Fruit fly (Drosophila melanogaster) ovary, adult (tissue): ENCODE data around the gene CG31820.

ENCODE experiments used
- CG17801 ChIP-seq: fragments of 200-800 bp; optimal IDR thresholded peaks from 2 replicates; lab custom pipeline; 2019; ENCODE audit warnings: missing biosample characterization, mild to moderate bottlenecking, missing genetic modification characterization, moderate library complexity; ENCODE audit not compliant: partially characterized antibody

The CG31820 gene

DNA sequence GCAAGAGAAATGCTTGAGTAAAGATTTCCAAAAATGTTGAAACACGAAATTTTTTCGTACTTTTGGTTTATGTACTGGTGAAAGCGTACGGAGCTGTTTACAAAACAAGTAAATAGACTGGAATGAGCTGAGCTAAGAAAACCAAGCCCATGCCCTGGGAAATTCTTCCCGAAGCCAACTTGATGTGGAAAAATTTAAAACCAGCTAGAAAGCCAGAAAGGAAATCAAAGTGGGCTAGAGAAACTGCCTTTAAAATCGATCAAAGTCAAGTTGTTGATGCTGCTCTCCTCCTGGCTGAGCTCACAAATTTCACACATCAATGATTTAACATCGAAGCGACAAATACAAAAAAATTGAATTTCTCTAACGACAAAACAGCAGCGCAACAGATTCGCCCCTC lies at the start of gene CG31820:
TSS of gene CG31820 (minus strand) at position 101 of the 400 bp plus-strand sequence.
- TF ChIP-seq CG17801 (GFP tag; lab: Kevin White, UChicago), result no peak

DNA sequence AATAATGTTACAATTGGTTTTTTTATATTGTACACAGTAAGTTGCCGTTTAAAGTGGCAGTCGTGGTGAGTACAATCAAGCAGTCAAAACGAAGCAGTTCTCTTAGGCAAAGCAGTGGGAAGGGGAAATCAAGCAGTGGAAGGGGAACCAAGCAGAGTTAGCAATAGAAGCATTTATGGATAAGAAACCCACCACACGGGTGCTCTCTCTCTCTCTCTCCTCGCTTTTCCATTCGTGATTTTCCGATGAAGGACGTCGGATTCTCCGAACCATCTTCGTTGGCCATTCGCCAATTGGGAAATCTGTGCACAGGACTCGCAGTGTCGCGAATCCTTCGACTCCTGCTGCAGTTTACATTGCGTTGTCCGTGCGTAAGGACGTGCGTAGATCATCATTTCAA lies 43.6 kb upstream of the CG31820 start, which contains the start of gene beat-Ia:
TSS of gene beat-Ia (plus strand) at position 319 of the 400 bp plus-strand sequence.
- TF ChIP-seq CG17801 (GFP tag; lab: Kevin White, UChicago), result no peak

DNA sequence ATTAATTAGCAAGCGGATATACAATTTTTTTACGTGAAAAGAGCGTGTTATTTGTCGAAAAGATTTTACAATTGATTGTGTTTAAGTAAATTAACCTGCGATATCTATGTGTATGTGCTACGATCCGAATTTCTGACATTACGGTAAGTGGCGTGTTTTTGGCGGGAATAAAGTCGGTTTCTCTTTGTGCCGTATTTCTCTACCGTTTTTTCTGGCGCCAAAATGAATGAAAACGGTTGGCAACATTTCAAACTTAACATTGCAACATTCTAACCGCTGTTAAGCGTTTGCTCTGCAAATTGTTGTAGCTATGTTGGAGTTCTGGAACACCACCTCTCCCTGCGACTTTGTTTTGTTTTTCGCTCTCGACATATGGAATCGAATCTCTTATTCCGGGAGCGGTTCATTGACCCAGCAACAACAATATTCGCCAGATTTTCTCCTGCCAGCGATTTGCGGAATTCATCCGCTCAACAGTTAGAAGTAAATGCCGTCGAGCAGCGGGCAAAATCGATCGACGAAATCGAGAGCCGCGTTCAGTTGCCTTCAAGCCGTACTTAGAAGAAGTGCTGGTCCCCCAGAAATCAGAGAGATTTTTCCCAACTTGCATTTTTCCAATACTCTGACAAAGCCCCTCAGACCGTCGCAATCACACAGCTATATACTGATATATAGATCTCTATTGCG lies 36.4 kb upstream of the CG31820 start:
- TF ChIP-seq CG17801 (GFP tag; lab: Kevin White, UChicago), result no peak

DNA sequence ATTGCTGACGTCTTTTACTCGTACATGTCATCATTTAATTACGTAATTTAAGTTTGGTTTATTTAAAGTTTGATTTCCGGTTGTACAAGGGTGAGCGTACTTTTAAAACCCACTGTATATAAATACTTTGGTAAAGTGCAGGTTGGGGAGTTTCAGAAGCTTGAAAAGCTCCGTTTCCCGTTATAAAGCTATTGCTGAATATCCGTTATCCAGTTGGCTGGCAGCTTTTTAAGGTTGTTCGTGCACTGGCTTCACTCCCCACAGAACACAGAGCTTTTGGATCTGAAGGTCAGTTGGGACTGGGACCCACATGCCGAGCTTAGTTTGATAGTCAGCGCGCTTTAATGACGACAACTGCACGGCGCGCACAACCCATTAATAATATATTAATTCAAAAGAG lies 35.6 kb upstream of the CG31820 start, which contains the start of the genes BicC and CG45084:
TSS of gene BicC (plus strand) at position 321 of the 400 bp plus-strand sequence.
TSS of gene CG45084 (plus strand) at position 321 of the 400 bp plus-strand sequence.
- TF ChIP-seq CG17801 (GFP tag; lab: Kevin White, UChicago), result no peak

DNA sequence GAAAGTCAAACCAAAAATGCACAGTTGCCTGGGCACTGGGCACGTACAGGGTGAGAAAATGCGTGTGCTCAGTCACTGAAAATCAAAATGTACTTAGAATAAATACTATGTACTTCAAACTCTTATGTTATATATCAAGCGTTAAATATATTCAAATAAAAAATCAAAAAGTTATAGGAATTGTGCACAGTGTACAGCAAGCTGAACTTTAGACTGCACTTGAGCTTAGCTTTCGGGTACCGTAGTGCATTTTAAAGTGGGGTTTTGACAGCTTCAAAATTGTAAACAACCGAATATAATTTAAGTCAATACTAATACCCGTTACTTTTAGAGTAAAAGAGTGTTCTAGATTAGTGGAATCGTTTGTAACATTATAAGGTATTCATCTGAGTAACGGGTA lies 34.2 kb upstream of the CG31820 start:
- TF ChIP-seq CG17801 (GFP tag; lab: Kevin White, UChicago), result peak; percentile 58

DNA sequence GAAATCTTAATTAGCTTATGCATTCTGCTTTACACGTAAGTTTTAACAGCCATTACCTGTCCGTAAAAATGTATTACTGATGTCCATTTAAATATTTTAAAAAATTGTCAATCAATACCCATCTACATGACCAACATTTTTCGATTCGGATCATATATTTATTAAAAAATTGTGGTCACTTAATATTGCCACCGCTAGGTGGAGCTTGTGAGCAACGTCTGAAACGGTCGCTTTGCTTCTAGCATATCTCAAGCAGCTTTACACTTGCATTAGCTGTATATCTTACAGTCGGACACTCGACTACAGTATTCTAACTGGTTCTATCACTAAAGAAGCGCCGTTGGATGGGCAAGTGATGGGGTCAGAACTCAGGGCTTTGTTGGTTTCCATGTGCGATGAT lies 20.6 kb upstream of the CG31820 start:
- no peak for TF ChIP-seq CG17801 (GFP tag; lab: Kevin White, UChicago)

DNA sequence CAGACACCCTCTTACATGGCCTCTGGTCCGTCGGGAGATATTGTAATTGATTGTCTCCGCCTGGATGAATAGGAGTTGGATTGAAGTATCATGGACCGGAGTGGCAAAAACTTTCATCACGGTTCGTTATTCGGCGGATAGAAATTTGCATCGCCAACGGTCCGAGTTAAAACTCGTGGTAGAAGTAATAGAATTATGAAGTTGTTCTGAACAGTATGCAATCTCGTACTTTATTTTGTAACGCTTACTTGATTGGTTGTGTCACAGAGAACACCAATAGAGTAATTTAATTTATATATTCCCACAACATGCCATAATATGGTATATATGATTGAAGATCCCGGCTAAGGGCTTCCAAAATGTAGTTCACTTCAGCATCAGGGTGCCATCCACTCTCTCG lies 2.1 kb downstream of the CG31820 start, which contains the start of the genes CG13245 and CG43816:
TSS of gene CG13245 (plus strand) at position 301 of the 400 bp plus-strand sequence.
TSS of gene CG43816 (plus strand) at position 301 of the 400 bp plus-strand sequence.
- no peak for TF ChIP-seq CG17801 (GFP tag; lab: Kevin White, UChicago)

DNA sequence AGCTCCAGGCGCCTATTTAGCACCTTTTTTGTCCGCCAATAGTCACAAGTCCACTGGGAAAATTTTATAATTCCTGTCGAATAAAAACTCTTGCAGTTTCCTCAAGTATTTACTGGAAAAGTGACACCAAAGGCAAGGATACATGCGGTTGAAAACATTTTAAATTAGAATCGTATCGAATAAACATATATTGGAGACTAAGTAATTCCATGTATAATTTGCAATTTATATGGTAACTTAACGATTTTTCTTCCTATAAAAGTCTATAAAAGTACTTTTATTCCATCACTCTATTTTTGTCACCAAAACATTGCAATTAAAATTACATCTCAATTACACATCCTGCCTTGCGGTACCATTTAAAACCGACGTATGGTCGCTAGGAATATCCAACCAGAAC lies 2.5 kb downstream of the CG31820 start, which contains the start of gene CG34167:
TSS of gene CG34167 (minus strand) at position 101 of the 400 bp plus-strand sequence.
- no peak for TF ChIP-seq CG17801 (GFP tag; lab: Kevin White, UChicago)

DNA sequence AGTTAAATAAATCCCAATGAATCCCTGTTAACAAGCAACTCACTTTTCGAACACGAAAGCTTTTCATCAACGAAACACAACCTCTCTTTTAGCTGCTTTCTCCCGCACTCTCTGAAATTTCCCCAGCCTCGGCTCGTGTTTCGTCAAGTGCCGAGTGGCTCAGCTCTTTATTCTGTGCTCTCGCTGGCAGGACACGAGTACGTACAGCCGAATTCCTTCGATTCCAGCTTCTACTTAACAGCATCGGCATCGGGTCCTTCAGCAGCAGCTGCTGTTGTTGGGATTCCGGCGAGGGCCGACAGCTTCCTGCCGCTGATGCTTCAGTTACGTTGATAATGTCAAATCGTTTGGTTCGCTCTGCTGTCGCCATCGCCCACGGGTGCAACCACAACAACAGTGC lies 5.9 kb downstream of the CG31820 start, which contains the start of gene beat-Ic:
TSS of gene beat-Ic (plus strand) at position 93 of the 400 bp plus-strand sequence.
- no peak for TF ChIP-seq CG17801 (GFP tag; lab: Kevin White, UChicago)

DNA sequence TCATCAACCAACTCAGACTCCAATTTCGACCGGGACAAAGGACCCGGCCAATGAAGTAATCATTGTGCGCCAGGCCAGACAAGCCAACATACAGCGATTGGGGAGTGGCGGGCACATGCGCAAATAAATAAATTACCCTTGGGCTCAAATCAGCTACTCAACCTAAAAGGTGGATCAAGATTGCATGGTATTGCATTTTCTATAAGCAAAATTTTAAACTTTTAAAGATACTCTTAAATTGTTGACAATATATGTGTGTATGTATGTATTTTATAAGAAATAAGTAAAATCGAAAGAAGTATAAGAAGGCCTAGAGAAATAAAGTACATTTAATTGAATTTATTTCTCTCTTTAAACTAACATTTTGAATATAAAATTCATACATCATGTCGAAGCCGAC lies 26.9 kb downstream of the CG31820 start, which contains the start of gene CG10839:
TSS of gene CG10839 (plus strand) at position 301 of the 400 bp plus-strand sequence.
- no peak for TF ChIP-seq CG17801 (GFP tag; lab: Kevin White, UChicago)

DNA sequence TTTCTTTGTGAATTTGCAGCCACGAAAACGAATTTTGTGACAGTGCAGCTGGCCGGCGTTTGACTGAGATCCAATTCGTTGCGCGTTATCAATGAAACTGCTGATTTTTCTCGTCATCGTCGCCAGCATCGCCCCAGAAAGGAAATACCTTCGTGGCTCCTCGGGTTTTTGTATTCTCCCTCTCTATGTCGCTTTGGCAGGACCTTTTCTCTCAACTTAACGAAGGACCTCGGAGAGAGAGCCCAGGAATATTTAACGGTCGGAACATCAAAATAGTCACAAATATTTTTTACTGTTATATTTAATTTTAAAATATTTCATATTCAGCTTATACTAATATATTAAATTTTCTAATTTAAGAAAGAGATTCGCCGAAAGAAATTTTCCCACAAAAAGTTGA lies 43.7 kb downstream of the CG31820 start, which contains the start of gene beat-Ib:
TSS of gene beat-Ib (minus strand) at position 101 of the 400 bp plus-strand sequence.
- TF ChIP-seq CG17801 (GFP tag; lab: Kevin White, UChicago), result no peak

DNA sequence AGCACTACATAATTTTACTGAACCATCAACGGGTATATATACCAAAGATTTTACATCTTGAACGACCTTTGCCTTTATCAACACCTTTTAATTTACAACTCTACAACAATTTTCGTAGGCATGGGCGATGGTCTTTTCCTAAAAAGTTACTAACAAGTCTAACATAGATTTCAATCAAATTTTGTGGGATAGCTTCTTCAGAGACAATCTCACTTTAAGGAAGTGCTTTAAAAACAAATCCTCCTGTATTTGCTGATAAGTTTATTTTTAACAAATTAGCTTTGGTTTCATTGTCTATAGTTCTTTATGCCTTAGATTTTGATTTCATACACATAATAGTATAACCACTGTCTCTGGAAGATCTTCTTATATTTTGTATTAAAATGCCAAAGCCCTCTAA lies 48.5 kb downstream of the CG31820 start, which contains the start of gene CG18063:
TSS of gene CG18063 (plus strand) at position 301 of the 400 bp plus-strand sequence.
- TF ChIP-seq CG17801 (GFP tag; lab: Kevin White, UChicago), result no peak
